Worm (Caenorhabditis elegans): ENCODE results near the gene T16G1.13.

T16G1.13 gene

DNA sequence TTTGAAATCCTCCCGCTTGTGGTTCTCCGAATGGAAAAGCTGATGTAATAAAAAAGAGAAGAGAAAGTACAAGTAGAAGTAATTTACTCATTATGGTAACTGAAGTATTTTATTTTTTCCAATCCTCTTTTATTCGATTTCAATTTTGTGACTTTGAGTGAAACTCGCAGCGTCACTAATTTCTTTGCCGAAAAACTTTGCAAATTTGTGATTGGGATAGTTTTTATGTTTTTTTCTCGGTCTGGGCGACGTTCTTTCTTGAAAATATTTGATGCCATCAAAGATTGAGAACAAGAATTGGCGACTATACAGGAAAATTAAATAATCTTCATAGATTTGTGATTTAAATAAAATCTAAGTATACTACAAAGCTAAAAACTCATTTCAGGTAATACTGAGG, 49.9 kb downstream of the T16G1.13 start, which contains the start of gene far-4:
TSS of gene far-4 (minus strand) at position 101 of the 400 bp plus-strand sequence.
- TF ChIP-seq zag-1 (tag; optimal IDR thresholded peaks at IDR 0.05) (no peak), nhr-6 (tag; optimal IDR thresholded peaks at IDR 0.05) (no peak), madf-5 (GFP tag; IDR thresholded peaks at IDR 0.05) (no peak), daf-8 (GFP tag; IDR thresholded peaks at IDR 0.05) (no peak), mdl-1 (tag; optimal IDR thresholded peaks at IDR 0.05) (no peak), madf-9 (GFP tag; conservative IDR thresholded peaks at IDR 0.05) (no peak), spr-1 (tag; optimal IDR thresholded peaks at IDR 0.05) (no peak), mxl-3 (GFP tag; optimal IDR thresholded peaks at IDR 0.05) (no peak), ces-1 (GFP tag; optimal IDR thresholded peaks at IDR 0.05) (no peak), hmg-1.1 (GFP tag; IDR thresholded peaks at IDR 0.05) (no peak), jun-1 (tag; optimal IDR thresholded peaks at IDR 0.05) (no peak), arid-1 (GFP tag; conservative IDR thresholded peaks at IDR 0.05) (no peak), nhr-237 (tag; optimal IDR thresholded peaks at IDR 0.05) (no peak), cey-2 (tag; optimal IDR thresholded peaks at IDR 0.05; ENCODE audit: borderline replicate concordance, insufficient read depth) (no peak), T20F7.1 (GFP tag; optimal IDR thresholded peaks at IDR 0.05) (no peak), ztf-7 (tag; optimal IDR thresholded peaks at IDR 0.05) (no peak)
